Worm (Caenorhabditis elegans) whole organism, young adult: ENCODE results near the gene lys-6.

Experiments
- B0035.1 ChIP-seq: sonication (generic microtip); optimal IDR thresholded peaks from 2 replicates; lab custom pipeline; 2016; ENCODE audit warnings: missing genetic modification characterization, mild to moderate bottlenecking, missing compliant biosample characterization, missing genotype, missing genetic modification reagents
- F57A8.1 ChIP-seq: fragments of 200-800 bp; sonication (Bioruptor generic); optimal IDR thresholded peaks from 2 replicates; lab custom pipeline; 2018; ENCODE audit warnings: mild to moderate bottlenecking, missing genetic modification characterization, moderate library complexity, missing compliant biosample characterization
- Y79H2A.3 ChIP-seq: fragments of 200-800 bp; sonication (Bioruptor generic); conservative IDR thresholded peaks from 2 replicates; pipeline ENCODE4 v1.3.6; 2022; ENCODE audit warnings: missing genetic modification reagents, missing genetic modification characterization, missing compliant biosample characterization
- ama-1 ChIP-seq, 3 experiments: fragments of 150-350 bp in 1 of 3; sonication (generic microtip) in 2 of 3; optimal IDR thresholded peaks; 2 replicates each; lab custom pipeline; 2014 to 2018; ENCODE audit warnings: missing biosample characterization in 2 of 3, missing genetic modification characterization in 2 of 3, missing genetic modification reagents in 2 of 3
- dpl-1 ChIP-seq: fragments of 150-350 bp; optimal IDR thresholded peaks from 2 replicates; lab custom pipeline; 2014; ENCODE audit warnings: missing biosample characterization, missing genetic modification reagents, missing genetic modification characterization
- hmg-20 ChIP-seq: fragments of 200-800 bp; sonication (Bioruptor generic); IDR thresholded peaks from 2 replicates; pipeline ENCODE4 v1.3.6; 2022; ENCODE audit warnings: missing genetic modification reagents, missing genetic modification characterization, missing compliant biosample characterization
- nfya-1 ChIP-seq: sonication (generic microtip); optimal IDR thresholded peaks from 2 replicates; lab custom pipeline; 2017; ENCODE audit warnings: antibody characterized with exemption, missing compliant biosample characterization, missing genetic modification characterization, borderline replicate concordance; ENCODE audit not compliant: insufficient read depth
- rcor-1 ChIP-seq: fragments of 200-800 bp; sonication (Bioruptor generic); IDR thresholded peaks from 2 replicates; pipeline ENCODE4 v1.3.6; 2022; ENCODE audit warnings: missing genetic modification reagents, missing genetic modification characterization, missing compliant biosample characterization
- sea-2 ChIP-seq: fragments of 200-800 bp; sonication (Bioruptor generic); IDR thresholded peaks from 2 replicates; pipeline ENCODE4 v1.3.6; 2022; ENCODE audit warnings: missing genetic modification characterization, missing compliant biosample characterization
- snpc-1.3 ChIP-seq: sonication (generic microtip); optimal IDR thresholded peaks from 2 replicates; lab custom pipeline; 2017; ENCODE audit warnings: missing genetic modification characterization, mild to moderate bottlenecking, missing compliant biosample characterization, antibody characterized with exemption, moderate library complexity, missing genotype, missing genetic modification reagents; ENCODE audit not compliant: insufficient read depth
- snpc-4 ChIP-seq, 5 experiments: fragments of 150-350 bp in 1 of 5; sonication (generic microtip) in 4 of 5; optimal IDR thresholded peaks; 2 replicates each; lab custom pipeline; 2014 to 2018; ENCODE audit warnings: missing genetic modification characterization in 5 of 5, missing biosample characterization in 3 of 5, antibody characterized with exemption in 2 of 5, mild to moderate bottlenecking in 2 of 5, missing compliant biosample characterization in 2 of 5, missing genotype in 2 of 5, moderate library complexity in 2 of 5, missing genetic modification reagents in 1 of 5
- unc-130 ChIP-seq: sonication (generic microtip); optimal IDR thresholded peaks from 2 replicates; lab custom pipeline; 2016; ENCODE audit warnings: missing genetic modification reagents, missing genetic modification characterization, missing compliant biosample characterization
- unc-62 ChIP-seq: fragments of 150-350 bp; optimal IDR thresholded peaks from 2 replicates; lab custom pipeline; 2014; ENCODE audit warnings: missing biosample characterization, missing genetic modification reagents, missing genetic modification characterization
- zfh-2 ChIP-seq: fragments of 200-800 bp; sonication (Bioruptor generic); conservative IDR thresholded peaks from 2 replicates; pipeline ENCODE4 v1.3.6; 2022; ENCODE audit warnings: missing genetic modification reagents, missing genetic modification characterization, missing compliant biosample characterization

ce11 chrIV:11620909-11621308, 6.8 kb downstream of the lys-6 start, which contains the start of gene dsl-5:
- TF ChIP-seq sea-2 (GFP tag; lab: Robert Waterston, UW) (no peak), F57A8.1 (GFP tag; lab: Kevin White, UChicago) (no peak), snpc-1.3 (tag; lab: Kevin White, UChicago) (no peak), unc-62 (no peak), rcor-1 (no peak), snpc-4 (GFP tag; optimal IDR thresholded peaks at IDR 0.05; lab: Kevin White, UChicago) (no peak), snpc-4 (tag; optimal IDR thresholded peaks at IDR 0.05; lab: Kevin White, UChicago) (no peak), B0035.1 (tag; lab: Kevin White, UChicago) (no peak), ama-1 (optimal IDR thresholded peaks at IDR 0.05; lab: Kevin White, UChicago) (no peak), ama-1 (GFP tag; optimal IDR thresholded peaks at IDR 0.05; lab: Kevin White, UChicago) (no peak), nfya-1 (tag; lab: Kevin White, UChicago) (no peak), Y79H2A.3 (GFP tag; lab: Robert Waterston, UW) (no peak), dpl-1 (no peak), unc-130 (GFP tag; lab: Kevin White, UChicago) (no peak), zfh-2 (GFP tag; lab: Robert Waterston, UW) (no peak), hmg-20 (GFP tag; lab: Robert Waterston, UW) (no peak)
